Fruit fly (Drosophila melanogaster) whole organism, embryonic: ENCODE results near the gene Smox.

Experiments
- Bgb ChIP-seq: fragments of 200-800 bp; sonication (Bioruptor generic); IDR thresholded peaks from 2 replicates; pipeline ENCODE4 v1.3.6; 2022; ENCODE audit warnings: missing biosample characterization, missing genetic modification characterization; ENCODE audit not compliant: partially characterized antibody
- CG10979 ChIP-seq: fragments of 200-800 bp; sonication (Bioruptor generic); optimal IDR thresholded peaks from 2 replicates; lab custom pipeline; 2018; ENCODE audit warnings: missing biosample characterization, mild to moderate bottlenecking, missing genetic modification characterization, moderate library complexity
- CG11085 ChIP-seq: fragments of 200-800 bp; sonication (Bioruptor generic); IDR thresholded peaks from 2 replicates; pipeline ENCODE4 v1.3.6; 2022; ENCODE audit warnings: missing biosample characterization, missing genetic modification characterization
- CG11723 ChIP-seq: fragments of 200-800 bp; sonication (Bioruptor generic); optimal IDR thresholded peaks from 2 replicates; lab custom pipeline; 2017; ENCODE audit warnings: missing biosample characterization, mild to moderate bottlenecking, missing genetic modification characterization
- CG12391 ChIP-seq: fragments of 200-800 bp; sonication (Bioruptor generic); optimal IDR thresholded peaks from 3 replicates; lab custom pipeline; 2018; ENCODE audit warnings: missing biosample characterization, mild to moderate bottlenecking, missing genetic modification characterization, moderate library complexity
- CG12769 ChIP-seq: fragments of 200-800 bp; sonication (Bioruptor generic); optimal IDR thresholded peaks from 2 replicates; lab custom pipeline; 2019; ENCODE audit warnings: missing biosample characterization, mild to moderate bottlenecking, missing genetic modification characterization, moderate library complexity
- CG12942 ChIP-seq: fragments of 200-800 bp; sonication (Bioruptor generic); optimal IDR thresholded peaks from 3 replicates; lab custom pipeline; 2016; ENCODE audit warnings: missing biosample characterization, missing genetic modification characterization
- CG14710 ChIP-seq: fragments of 200-800 bp; sonication (Bioruptor generic); optimal IDR thresholded peaks from 3 replicates; lab custom pipeline; 2019; ENCODE audit warnings: missing biosample characterization, mild to moderate bottlenecking, missing genetic modification characterization, moderate library complexity
- CG15514 ChIP-seq: fragments of 200-800 bp; sonication (Bioruptor generic); optimal IDR thresholded peaks from 3 replicates; lab custom pipeline; 2017; ENCODE audit warnings: missing biosample characterization, missing genetic modification characterization, mild to moderate bottlenecking, moderate library complexity, missing genetic modification reagents
- CG17359 ChIP-seq: fragments of 200-800 bp; sonication (Bioruptor generic); optimal IDR thresholded peaks from 3 replicates; lab custom pipeline; 2018; ENCODE audit warnings: missing biosample characterization, mild to moderate bottlenecking, missing genetic modification characterization, moderate library complexity
- CG17568 ChIP-seq: fragments of 200-800 bp; sonication (Bioruptor generic); optimal IDR thresholded peaks from 2 replicates; lab custom pipeline; 2018; ENCODE audit warnings: missing biosample characterization, mild to moderate bottlenecking, missing genetic modification characterization, moderate library complexity
- CG18011 ChIP-seq: fragments of 200-800 bp; sonication (Bioruptor generic); optimal IDR thresholded peaks from 2 replicates; lab custom pipeline; 2017; ENCODE audit warnings: missing biosample characterization, missing genetic modification characterization, mild to moderate bottlenecking, moderate library complexity, missing genotype
- CG18262 ChIP-seq: fragments of 200-800 bp; optimal IDR thresholded peaks from 3 replicates; lab custom pipeline; 2019; ENCODE audit warnings: missing biosample characterization, mild to moderate bottlenecking, missing genetic modification characterization, moderate library complexity
- CG18476 ChIP-seq: fragments of 200-800 bp; sonication (Bioruptor generic); optimal IDR thresholded peaks from 2 replicates; lab custom pipeline; 2016; ENCODE audit warnings: missing biosample characterization, mild to moderate bottlenecking, missing genetic modification characterization
- CG2116 ChIP-seq: fragments of 200-800 bp; sonication (Bioruptor generic); optimal IDR thresholded peaks from 3 replicates; lab custom pipeline; 2018; ENCODE audit warnings: missing biosample characterization, mild to moderate bottlenecking, missing genetic modification characterization
- CG32767 ChIP-seq: fragments of 200-800 bp; sonication (Bioruptor generic); IDR thresholded peaks from 2 replicates; pipeline ENCODE4 v1.3.6; 2022; ENCODE audit warnings: missing biosample characterization, missing genetic modification characterization
- CG4360 ChIP-seq: fragments of 200-800 bp; sonication (Bioruptor generic); IDR thresholded peaks from 2 replicates; pipeline ENCODE4 v1.3.6; 2022; ENCODE audit warnings: missing biosample characterization, missing genetic modification characterization
- CG9437 ChIP-seq: fragments of 200-800 bp; sonication (Bioruptor generic); optimal IDR thresholded peaks from 2 replicates; lab custom pipeline; 2018; ENCODE audit warnings: missing biosample characterization, mild to moderate bottlenecking, missing genetic modification characterization
- CHES-1-like ChIP-seq: fragments of 200-800 bp; sonication (Bioruptor generic); optimal IDR thresholded peaks from 2 replicates; lab custom pipeline; 2016; ENCODE audit warnings: missing biosample characterization, missing genetic modification characterization
- CTCF ChIP-seq: fragments of 200-800 bp; sonication (Bioruptor generic); optimal IDR thresholded peaks from 2 replicates; lab custom pipeline; 2017; ENCODE audit warnings: missing biosample characterization, mild to moderate bottlenecking, missing genetic modification characterization, moderate library complexity
- Dref ChIP-seq: fragments of 200-800 bp; sonication (Bioruptor generic); IDR thresholded peaks from 2 replicates; pipeline ENCODE4 v1.3.6; 2022; ENCODE audit warnings: missing biosample characterization, missing genetic modification characterization
- E2f2 ChIP-seq: fragments of 200-800 bp; sonication (Bioruptor generic); IDR thresholded peaks from 2 replicates; pipeline ENCODE4 v1.3.6; 2022; ENCODE audit warnings: missing biosample characterization, missing genetic modification characterization
- Ets97D ChIP-seq: fragments of 200-800 bp; sonication (Bioruptor generic); optimal IDR thresholded peaks from 3 replicates; lab custom pipeline; 2016; ENCODE audit warnings: missing biosample characterization, missing genetic modification characterization
- HLH4C ChIP-seq: fragments of 200-800 bp; sonication (Bioruptor generic); IDR thresholded peaks from 3 replicates; pipeline ENCODE4 v1.3.6; 2022; ENCODE audit warnings: missing biosample characterization, missing genetic modification characterization; ENCODE audit not compliant: partially characterized antibody
- Jarid2 ChIP-seq: fragments of 200-800 bp; sonication (Bioruptor generic); optimal IDR thresholded peaks from 3 replicates; lab custom pipeline; 2017; ENCODE audit warnings: mild to moderate bottlenecking, missing biosample characterization, missing genetic modification reagents, missing genetic modification characterization
- MBD-R2 ChIP-seq: fragments of 200-800 bp; sonication (Bioruptor generic); IDR thresholded peaks from 2 replicates; pipeline ENCODE4 v1.3.6; 2022; ENCODE audit warnings: missing biosample characterization, missing genetic modification characterization
- MESR4 ChIP-seq: fragments of 200-800 bp; sonication (Bioruptor generic); optimal IDR thresholded peaks from 2 replicates; lab custom pipeline; 2018; ENCODE audit warnings: missing biosample characterization, mild to moderate bottlenecking, missing genetic modification characterization, moderate library complexity
- ac ChIP-seq: fragments of 200-800 bp; sonication (Bioruptor generic); optimal IDR thresholded peaks from 3 replicates; lab custom pipeline; 2017; ENCODE audit warnings: missing biosample characterization, mild to moderate bottlenecking, missing genetic modification characterization
- amos ChIP-seq: fragments of 200-800 bp; sonication (Bioruptor generic); IDR thresholded peaks from 2 replicates; pipeline ENCODE4 v1.3.6; 2022; ENCODE audit warnings: missing biosample characterization, missing genetic modification characterization; ENCODE audit not compliant: partially characterized antibody
- bsh ChIP-seq, 2 experiments: fragments of 200-800 bp; sonication (Bioruptor generic); optimal IDR thresholded peaks; 2 replicates each; lab custom pipeline; 2017 to 2018; ENCODE audit warnings: mild to moderate bottlenecking in 2 of 2, missing biosample characterization in 2 of 2, missing genetic modification characterization in 2 of 2, moderate library complexity in 1 of 2
- cg ChIP-seq: fragments of 200-800 bp; sonication (Bioruptor generic); optimal IDR thresholded peaks from 3 replicates; lab custom pipeline; 2019; ENCODE audit warnings: missing biosample characterization, mild to moderate bottlenecking, missing genetic modification characterization, moderate library complexity
- crc ChIP-seq: fragments of 200-800 bp; sonication (Bioruptor generic); optimal IDR thresholded peaks from 2 replicates; lab custom pipeline; 2016; ENCODE audit warnings: missing biosample characterization, missing genetic modification characterization
- danr ChIP-seq: fragments of 200-800 bp; sonication (Bioruptor generic); IDR thresholded peaks from 2 replicates; pipeline ENCODE4 v1.3.6; 2022; ENCODE audit warnings: missing biosample characterization, missing genetic modification characterization
- gfzf ChIP-seq: fragments of 200-800 bp; sonication (Bioruptor generic); optimal IDR thresholded peaks from 2 replicates; lab custom pipeline; 2016; ENCODE audit warnings: missing biosample characterization, mild to moderate bottlenecking, missing genetic modification characterization, moderate library complexity
- inv ChIP-seq: fragments of 200-800 bp; sonication (Bioruptor generic); IDR thresholded peaks from 2 replicates; pipeline ENCODE4 v1.3.6; 2022; ENCODE audit warnings: missing biosample characterization, missing genetic modification characterization; ENCODE audit not compliant: partially characterized antibody
- ken ChIP-seq: fragments of 200-800 bp; sonication (Bioruptor generic); IDR thresholded peaks from 3 replicates; pipeline ENCODE4 v1.3.6; 2022; ENCODE audit warnings: missing biosample characterization, missing genetic modification characterization
- kni ChIP-seq: fragments of 200-800 bp; sonication (Bioruptor generic); optimal IDR thresholded peaks from 3 replicates; lab custom pipeline; 2017; ENCODE audit warnings: mild to moderate bottlenecking, missing biosample characterization, missing genetic modification reagents, missing genetic modification characterization
- lbe ChIP-seq: fragments of 200-800 bp; sonication (Bioruptor generic); optimal IDR thresholded peaks from 2 replicates; lab custom pipeline; 2016; ENCODE audit warnings: missing biosample characterization, mild to moderate bottlenecking, missing genetic modification characterization
- oc ChIP-seq: fragments of 200-800 bp; sonication (Bioruptor generic); optimal IDR thresholded peaks from 2 replicates; lab custom pipeline; 2018; ENCODE audit warnings: missing biosample characterization, mild to moderate bottlenecking, missing genetic modification characterization, moderate library complexity
- phol ChIP-seq: fragments of 200-800 bp; sonication (Bioruptor generic); optimal IDR thresholded peaks from 3 replicates; lab custom pipeline; 2018; ENCODE audit warnings: missing biosample characterization, mild to moderate bottlenecking, missing genetic modification characterization, moderate library complexity
- pita ChIP-seq: fragments of 200-800 bp; sonication (Bioruptor generic); optimal IDR thresholded peaks from 2 replicates; lab custom pipeline; 2017; ENCODE audit warnings: missing biosample characterization, mild to moderate bottlenecking, missing genetic modification characterization
- ranshi ChIP-seq: fragments of 200-800 bp; sonication (Bioruptor generic); IDR thresholded peaks from 2 replicates; pipeline ENCODE4 v1.3.6; 2022; ENCODE audit warnings: missing biosample characterization, missing genetic modification characterization
- sens ChIP-seq: fragments of 200-800 bp; sonication (Bioruptor generic); peaks from one replicate; lab custom pipeline; 2016; ENCODE audit warnings: missing biosample characterization, missing genetic modification characterization
- sens-2 ChIP-seq: fragments of 200-800 bp; sonication (Bioruptor generic); IDR thresholded peaks from 2 replicates; pipeline ENCODE4 v1.3.6; 2022; ENCODE audit warnings: missing biosample characterization, missing genetic modification characterization
- seq ChIP-seq: fragments of 200-800 bp; sonication (Bioruptor generic); IDR thresholded peaks from 2 replicates; pipeline ENCODE4 v1.3.6; 2022; ENCODE audit warnings: missing biosample characterization, missing genetic modification characterization
- slbo ChIP-seq: fragments of 200-800 bp; sonication (Bioruptor generic); IDR thresholded peaks from 2 replicates; pipeline ENCODE4 v1.3.6; 2022; ENCODE audit warnings: missing biosample characterization, missing genetic modification characterization
- slp2 ChIP-seq: fragments of 200-800 bp; sonication (Bioruptor generic); optimal IDR thresholded peaks from 2 replicates; lab custom pipeline; 2016; ENCODE audit warnings: missing biosample characterization, missing genetic modification characterization
- unc-4 ChIP-seq: fragments of 200-800 bp; sonication (Bioruptor generic); IDR thresholded peaks from 2 replicates; pipeline ENCODE4 v1.3.6; 2022; ENCODE audit warnings: missing biosample characterization, missing genetic modification characterization; ENCODE audit not compliant: partially characterized antibody
- z ChIP-seq: fragments of 200-800 bp; sonication (Bioruptor generic); IDR thresholded peaks from 3 replicates; pipeline ENCODE4 v1.3.6; 2022; ENCODE audit warnings: missing biosample characterization, missing genetic modification characterization

Smox gene

DNA sequence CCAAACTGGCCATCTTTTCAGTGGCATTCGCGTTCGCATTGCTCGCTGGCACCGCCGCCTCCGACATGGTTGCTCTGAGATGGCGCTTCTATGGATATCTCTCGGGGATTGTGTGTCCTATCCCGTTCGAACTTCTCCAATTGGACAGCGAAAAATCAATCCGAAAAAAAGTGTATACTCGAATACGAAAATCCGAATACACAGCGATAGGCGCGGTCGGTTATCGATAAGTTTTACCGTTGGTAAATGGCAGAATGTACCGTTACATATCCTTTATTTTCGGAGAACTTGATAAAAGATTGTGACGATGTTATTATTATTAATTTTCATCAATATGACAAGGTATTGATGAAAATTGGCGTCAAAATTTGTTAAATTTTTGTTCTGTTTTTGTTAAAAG is 10.0 kb upstream of the Smox start, which contains the start of gene Gbeta5 (continued):
- no peak for TF ChIP-seq sens-2 (GFP tag; lab: Robert Waterston, UW)
- no peak for TF ChIP-seq CG12769 (tag; lab: Kevin White, UChicago)
- TF ChIP-seq sens: peak; percentile 15
- no peak for TF ChIP-seq lbe (GFP tag; lab: Kevin White, UChicago)
- no peak for TF ChIP-seq slp2 (GFP tag; lab: Kevin White, UChicago)
- TF ChIP-seq Dref (GFP tag; lab: Robert Waterston, UW): peak; percentile 49
- TF ChIP-seq CG32767 (GFP tag; lab: Robert Waterston, UW): peak; percentile 70; the same call in 1 of the 2 replicates
- TF ChIP-seq slbo (GFP tag; lab: Robert Waterston, UW): no peak
- no peak for TF ChIP-seq unc-4 (GFP tag; lab: Robert Waterston, UW)
- no peak for TF ChIP-seq Ets97D (GFP tag; lab: Kevin White, UChicago)
- TF ChIP-seq crc (GFP tag; lab: Kevin White, UChicago): no peak
- no peak for TF ChIP-seq z (GFP tag; lab: Robert Waterston, UW)
- peak; percentile 66 for TF ChIP-seq MESR4 (GFP tag; lab: Kevin White, UChicago)
- TF ChIP-seq CG12391 (tag; lab: Kevin White, UChicago): no peak
- no peak for TF ChIP-seq CG17359 (tag; lab: Kevin White, UChicago)
- no peak for TF ChIP-seq inv (GFP tag; lab: Robert Waterston, UW)
- TF ChIP-seq CG11085: no peak
- TF ChIP-seq, all 482 proteins: peak for 10

DNA sequence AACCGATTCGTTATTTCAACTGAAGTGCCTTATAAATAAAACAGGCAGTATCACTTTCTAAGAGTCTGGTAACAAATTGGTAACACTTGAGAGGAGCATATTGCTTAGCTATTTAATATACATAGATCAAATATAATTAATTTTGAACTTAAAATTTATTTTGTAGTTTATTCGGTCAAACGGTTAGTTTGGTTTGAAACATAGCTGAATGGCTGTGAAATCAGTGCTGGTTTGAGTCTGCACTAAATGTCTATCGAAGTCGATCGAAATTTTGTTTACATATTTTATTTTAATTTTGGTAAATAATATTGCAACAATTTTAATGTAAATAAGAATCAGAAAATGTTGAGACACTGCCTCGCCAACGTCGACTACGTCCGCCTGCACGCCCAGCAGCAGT is 6.5 kb upstream of the Smox start, which contains the start of gene CG10959:
CG10959 (plus strand) TSS at position 228 of the 400 bp plus-strand sequence.
- TF ChIP-seq danr (GFP tag; lab: Robert Waterston, UW) (no peak), CG10979 (no peak), CHES-1-like (no peak), CG4360 (GFP tag; lab: Robert Waterston, UW) (no peak), CG17568 (no peak), amos (GFP tag; lab: Robert Waterston, UW) (peak; percentile 32; the same call in 1 of the 2 replicates), ac (GFP tag; lab: Kevin White, UChicago) (no peak), CG14710 (tag; lab: Kevin White, UChicago) (peak; percentile 33), phol (peak; percentile 3), HLH4C (GFP tag; lab: Robert Waterston, UW) (0 out of 3 replicates have a peak, but pooled peaks have one; percentile 34), pita (GFP tag; lab: Kevin White, UChicago) (peak; percentile 51), sens-2 (GFP tag; lab: Robert Waterston, UW) (peak; percentile 51), unc-4 (GFP tag; lab: Robert Waterston, UW) (no peak), E2f2 (GFP tag; lab: Robert Waterston, UW) (peak; percentile 70), CG9437 (GFP tag; lab: Kevin White, UChicago) (no peak), CG2116 (GFP tag; lab: Kevin White, UChicago) (peak; percentile 30), ranshi (GFP tag; lab: Robert Waterston, UW) (no peak), ken (GFP tag; lab: Robert Waterston, UW) (no peak), Bgb (GFP tag; lab: Robert Waterston, UW) (no peak), bsh (GFP tag; optimal IDR thresholded peaks at IDR 0.05; lab: Kevin White, UChicago) (no peak), cg (GFP tag; lab: Kevin White, UChicago) (no peak), CG12942 (GFP tag; lab: Kevin White, UChicago) (no peak), CG18011 (GFP tag; lab: Kevin White, UChicago) (peak; percentile 23), CTCF (peak; percentile 22), Jarid2 (GFP tag; lab: Kevin White, UChicago) (no peak), CG15514 (peak; percentile 67), MBD-R2 (GFP tag; lab: Robert Waterston, UW) (peak; percentile 61; the same call in 1 of the 2 replicates), kni (no peak), CG11723 (GFP tag; lab: Kevin White, UChicago) (no peak), oc (tag; lab: Kevin White, UChicago) (no peak), CG18262 (no peak), seq (no peak), gfzf (GFP tag; lab: Kevin White, UChicago) (peak; percentile 17), CG18476 (no peak)
